Fruit fly (Drosophila melanogaster): Measurements from ENCODE around the gene CG14285.

Gene CG14285

DNA sequence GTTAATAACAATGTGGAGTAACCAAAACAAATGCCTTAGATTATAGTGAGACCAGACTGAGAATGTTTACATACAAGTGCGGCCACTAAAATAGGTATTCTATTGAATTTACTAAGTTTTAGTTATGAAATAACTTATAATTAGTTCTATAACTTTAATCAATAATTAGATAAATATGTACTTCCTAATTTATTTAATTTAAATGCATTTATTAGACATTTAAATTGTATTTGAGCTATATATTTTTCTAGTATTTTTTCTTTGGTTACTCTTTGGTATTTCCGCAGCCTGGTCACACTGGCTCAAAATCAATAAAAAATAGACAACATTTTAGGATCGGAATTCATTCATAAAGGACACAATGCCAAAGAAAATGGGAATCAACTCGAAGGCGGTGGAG, 6.3 kb downstream of the CG14285 start, which contains the start of the genes Prp18 and CG6013 (continued):
- TF ChIP-seq CG18262 (tag; optimal IDR thresholded peaks at IDR 0.05) (peak; percentile 77), Dll (GFP tag; IDR thresholded peaks at IDR 0.05; ENCODE audit: partially characterized antibody) (no peak), stwl (tag; optimal IDR thresholded peaks at IDR 0.05) (peak; percentile 82), fru (optimal IDR thresholded peaks at IDR 0.05) (no peak), ATbp (GFP tag; optimal IDR thresholded peaks at IDR 0.05) (no peak), CG34422 (GFP tag; IDR thresholded peaks at IDR 0.05) (no peak), CG1602 (GFP tag; optimal IDR thresholded peaks at IDR 0.05) (peak; percentile 57), Rfx (GFP tag; IDR thresholded peaks at IDR 0.05) (no peak), Pdp1 (GFP tag; optimal IDR thresholded peaks at IDR 0.05) (no peak), CG17186 (GFP tag; optimal IDR thresholded peaks at IDR 0.05) (no peak), jumu (GFP tag; optimal IDR thresholded peaks at IDR 0.05) (no peak), Hand (GFP tag; optimal IDR thresholded peaks at IDR 0.05) (no peak), CG11093 (GFP tag; IDR thresholded peaks at IDR 0.05) (no peak), kni (GFP tag; optimal IDR thresholded peaks at IDR 0.05) (no peak), ac (GFP tag; optimal IDR thresholded peaks at IDR 0.05) (no peak), CG12744 (GFP tag; optimal IDR thresholded peaks at IDR 0.05) (no peak), sc (optimal IDR thresholded peaks at IDR 0.05) (no peak), sc (GFP tag; optimal IDR thresholded peaks at IDR 0.05) (no peak), CG11723 (GFP tag; optimal IDR thresholded peaks at IDR 0.05) (no peak), bowl (GFP tag; IDR thresholded peaks at IDR 0.05) (no peak), Chrac-16 (GFP tag; optimal IDR thresholded peaks at IDR 0.05) (peak; percentile 51), CG14014 (GFP tag; IDR thresholded peaks at IDR 0.05) (no peak), Spps (tag; optimal IDR thresholded peaks at IDR 0.05) (peak; percentile 22), CG8281 (tag; optimal IDR thresholded peaks at IDR 0.05) (no peak), vfl (GFP tag; optimal IDR thresholded peaks at IDR 0.05) (no peak), zfh1 (GFP tag; IDR thresholded peaks at IDR 0.05) (peak; percentile 32; the same call in 1 of the 3 replicates), CG17912 (GFP tag; optimal IDR thresholded peaks at IDR 0.05) (no peak), mirr (GFP tag; optimal IDR thresholded peaks at IDR 0.05) (no peak), crc (GFP tag; optimal IDR thresholded peaks at IDR 0.05) (no peak), z (GFP tag; IDR thresholded peaks at IDR 0.05) (no peak), CG14860 (GFP tag; IDR thresholded peaks at IDR 0.05; ENCODE audit: partially characterized antibody) (no peak), scrt (GFP tag; optimal IDR thresholded peaks at IDR 0.05) (peak; percentile 15), repo (GFP tag; optimal IDR thresholded peaks at IDR 0.05) (no peak), nerfin-2 (GFP tag; IDR thresholded peaks at IDR 0.05; ENCODE audit: partially characterized antibody) (no peak), zfh2 (GFP tag; optimal IDR thresholded peaks at IDR 0.05) (no peak), ERR (GFP tag; optimal IDR thresholded peaks at IDR 0.05) (no peak), HLH4C (GFP tag; IDR thresholded peaks at IDR 0.05; ENCODE audit: partially characterized antibody) (no peak), eve (GFP tag; optimal IDR thresholded peaks at IDR 0.05) (no peak), CG5953 (GFP tag; IDR thresholded peaks at IDR 0.05) (no peak), CG4404 (GFP tag; IDR thresholded peaks at IDR 0.05) (no peak), vvl (GFP tag; IDR thresholded peaks at IDR 0.05) (peak; percentile 32; the same call in 1 of the 2 replicates), HmgZ (tag; optimal IDR thresholded peaks at IDR 0.05) (peak; percentile 49), mam (GFP tag; optimal IDR thresholded peaks at IDR 0.05) (no peak), GATAe (GFP tag; conservative IDR thresholded peaks at IDR 0.05) (no peak), CG16815 (GFP tag; optimal IDR thresholded peaks at IDR 0.05) (no peak), danr (GFP tag; IDR thresholded peaks at IDR 0.05) (no peak), CG1647 (GFP tag; optimal IDR thresholded peaks at IDR 0.05) (no peak), Optix (GFP tag; IDR thresholded peaks at IDR 0.05) (no peak), Deaf1 (tag; optimal IDR thresholded peaks at IDR 0.05) (peak; percentile 38), CG33213 (GFP tag; optimal IDR thresholded peaks at IDR 0.05) (no peak), nmo (GFP tag; optimal IDR thresholded peaks at IDR 0.05) (peak; percentile 86), dm (GFP tag; optimal IDR thresholded peaks at IDR 0.05) (no peak), CG14667 (GFP tag; IDR thresholded peaks at IDR 0.05) (no peak)

All from whole organism, embryonic.